Fruit fly (Drosophila melanogaster): ENCODE results near the gene Socs16D.

Gene Socs16D

DNA sequence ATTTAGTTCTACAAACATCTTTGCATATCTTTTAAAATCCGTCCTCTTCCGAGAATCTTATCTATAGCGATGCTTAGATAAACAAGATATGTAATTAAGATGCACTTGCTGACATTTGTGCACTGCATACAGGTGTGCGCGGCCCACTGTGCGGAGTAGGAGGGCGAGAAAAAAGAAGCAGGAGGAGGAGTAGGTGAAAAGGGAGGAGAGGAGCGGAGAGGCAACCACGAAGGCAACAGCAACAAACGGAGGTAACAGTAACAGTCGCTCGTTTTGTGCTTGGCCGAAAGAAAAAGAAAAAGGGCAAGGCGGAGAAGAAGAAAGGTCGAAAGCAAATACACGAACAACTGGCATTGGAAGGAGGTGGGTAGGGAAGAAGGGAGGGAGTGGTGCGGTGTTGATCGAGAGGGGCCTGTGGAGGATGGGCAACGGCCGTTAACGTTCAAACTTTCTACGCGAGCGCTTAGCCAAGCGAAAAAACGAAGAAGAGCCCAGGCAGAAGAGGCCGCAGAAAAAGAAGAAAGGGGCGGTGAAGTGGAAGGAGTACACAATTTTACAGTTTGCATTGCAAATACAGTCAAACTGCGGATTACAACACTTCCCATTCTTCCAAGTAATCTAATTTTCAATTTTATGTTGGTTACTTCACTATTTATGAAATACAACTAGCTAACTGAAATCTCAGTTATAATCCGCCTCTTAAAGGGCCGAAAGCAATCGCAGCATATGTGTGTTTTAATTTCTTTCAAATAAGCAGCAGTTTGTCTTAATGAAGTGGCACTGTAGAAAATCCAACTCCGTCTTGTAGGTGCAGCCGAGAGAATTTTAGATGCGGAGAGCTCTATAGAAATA is 5.0 kb upstream of the Socs16D start (continued):
- TF ChIP-seq btn (GFP tag; optimal IDR thresholded peaks at IDR 0.05) (no peak), CG8924 (tag; optimal IDR thresholded peaks at IDR 0.05) (no peak), CG12659 (GFP tag; optimal IDR thresholded peaks at IDR 0.05) (no peak), crol (GFP tag; IDR thresholded peaks at IDR 0.05) (peak; percentile 92), Mad (GFP tag; optimal IDR thresholded peaks at IDR 0.05) (no peak), CG16863 (GFP tag; optimal IDR thresholded peaks at IDR 0.05) (no peak), CG2678 (tag; optimal IDR thresholded peaks at IDR 0.05) (peak; percentile 7), knrl (GFP tag; IDR thresholded peaks at IDR 0.05; ENCODE audit: partially characterized antibody) (no peak), seq (GFP tag; IDR thresholded peaks at IDR 0.05) (no peak), Rfx (GFP tag; IDR thresholded peaks at IDR 0.05) (no peak), mirr (GFP tag; optimal IDR thresholded peaks at IDR 0.05) (no peak), sens (GFP tag) (peak; percentile 82), CG17802 (tag; optimal IDR thresholded peaks at IDR 0.05) (no peak), gem (tag; optimal IDR thresholded peaks at IDR 0.05) (peak; percentile 22), CG6813 (GFP tag; optimal IDR thresholded peaks at IDR 0.05) (no peak), CG12391 (tag; optimal IDR thresholded peaks at IDR 0.05) (no peak), Hr39 (optimal IDR thresholded peaks at IDR 0.05) (no peak), CG1603 (tag; optimal IDR thresholded peaks at IDR 0.05) (peak; percentile 15), her (GFP tag; optimal IDR thresholded peaks at IDR 0.05) (no peak), z (GFP tag; IDR thresholded peaks at IDR 0.05) (0 out of 3 replicates have a peak, but pooled peaks have one; percentile 11), Ets65A (GFP tag) (peak; percentile 73), CG11085 (GFP tag; IDR thresholded peaks at IDR 0.05) (no peak), CG11398 (GFP tag; optimal IDR thresholded peaks at IDR 0.05) (no peak), zf30C (GFP tag; optimal IDR thresholded peaks at IDR 0.05) (no peak), Adf1 (GFP tag; IDR thresholded peaks at IDR 0.05) (no peak), bab2 (GFP tag; optimal IDR thresholded peaks at IDR 0.05) (no peak), CG16815 (GFP tag; optimal IDR thresholded peaks at IDR 0.05) (no peak), Ada2b (GFP tag; IDR thresholded peaks at IDR 0.05) (no peak), C15 (GFP tag; IDR thresholded peaks at IDR 0.05) (no peak), PHDP (tag; optimal IDR thresholded peaks at IDR 0.05) (no peak), fu2 (GFP tag; optimal IDR thresholded peaks at IDR 0.05) (no peak), lab (GFP tag; optimal IDR thresholded peaks at IDR 0.05) (no peak), sd (tag; optimal IDR thresholded peaks at IDR 0.05) (peak; percentile 33), Side (GFP tag; optimal IDR thresholded peaks at IDR 0.05) (no peak), CG17612 (GFP tag; IDR thresholded peaks at IDR 0.05) (no peak), tio (GFP tag; optimal IDR thresholded peaks at IDR 0.05) (peak; percentile 3), Xbp1 (GFP tag; optimal IDR thresholded peaks at IDR 0.05) (no peak), zen (tag; optimal IDR thresholded peaks at IDR 0.05) (peak; percentile 36), CG31365 (tag; optimal IDR thresholded peaks at IDR 0.05) (no peak), Dp (GFP tag; optimal IDR thresholded peaks at IDR 0.05) (no peak), grau (tag; optimal IDR thresholded peaks at IDR 0.05) (peak; percentile 84), CG12942 (GFP tag; optimal IDR thresholded peaks at IDR 0.05) (no peak), CG2712 (tag; optimal IDR thresholded peaks at IDR 0.05) (no peak), Sox102F (GFP tag; optimal IDR thresholded peaks at IDR 0.05) (no peak), disco-r (GFP tag; optimal IDR thresholded peaks at IDR 0.05) (no peak), vfl (GFP tag; optimal IDR thresholded peaks at IDR 0.05) (no peak), CG10979 (tag; optimal IDR thresholded peaks at IDR 0.05) (peak; percentile 11), prd (optimal IDR thresholded peaks at IDR 0.05) (no peak), prd (GFP tag; IDR thresholded peaks at IDR 0.05) (no peak), CG2875 (GFP tag; optimal IDR thresholded peaks at IDR 0.05) (no peak), CG14050 (GFP tag; IDR thresholded peaks at IDR 0.05) (no peak)
